Fruit fly (Drosophila melanogaster) whole organism, wandering third instar larva: ENCODE measurements around the gene NPF.

ENCODE experiments used
- Dfd ChIP-seq: fragments of >200 bp; optimal IDR thresholded peaks from 2 replicates; lab custom pipeline; 2017; ENCODE audit warnings: missing biosample characterization, missing genetic modification characterization
- HLH106 ChIP-seq: fragments of 200-800 bp; optimal IDR thresholded peaks from 3 replicates; lab custom pipeline; 2019; ENCODE audit warnings: missing biosample characterization, mild to moderate bottlenecking, missing genetic modification characterization, moderate library complexity
- Hr83 ChIP-seq: fragments of 200-300 bp; sonication (Bioruptor generic); optimal IDR thresholded peaks from 2 replicates; lab custom pipeline; 2016; ENCODE audit warnings: missing biosample characterization, mild to moderate bottlenecking, missing genetic modification characterization, moderate library complexity; ENCODE audit not compliant: poor library complexity, severe bottlenecking
- Myc ChIP-seq: fragments of >200 bp; optimal IDR thresholded peaks from 2 replicates; lab custom pipeline; 2017
- Sp1 ChIP-seq: fragments of 200-800 bp; sonication (Bioruptor generic); optimal IDR thresholded peaks from 3 replicates; lab custom pipeline; 2019; ENCODE audit warnings: missing biosample characterization, mild to moderate bottlenecking, missing genetic modification characterization, moderate library complexity
- br ChIP-seq: fragments of 200-800 bp; sonication (Bioruptor generic); optimal IDR thresholded peaks from 2 replicates; lab custom pipeline; 2016; ENCODE audit warnings: missing biosample characterization, missing genetic modification characterization
- h ChIP-seq: fragments of 200-800 bp; sonication (Bioruptor generic); optimal IDR thresholded peaks from 3 replicates; lab custom pipeline; 2016; ENCODE audit warnings: missing biosample characterization, mild to moderate bottlenecking, missing genetic modification characterization
- jim ChIP-seq: fragments of 175-275, 200-325 bp; sonication (Bioruptor generic); optimal IDR thresholded peaks from 2 replicates; lab custom pipeline; 2016; ENCODE audit warnings: missing biosample characterization, mild to moderate bottlenecking, missing genetic modification characterization
- lola ChIP-seq: fragments of >200 bp; optimal IDR thresholded peaks from 2 replicates; lab custom pipeline; 2017; ENCODE audit warnings: missing biosample characterization, missing genetic modification characterization
- rgr ChIP-seq: fragments of 200-800 bp; sonication (Bioruptor generic); optimal IDR thresholded peaks from 3 replicates; lab custom pipeline; 2016; ENCODE audit warnings: missing biosample characterization, mild to moderate bottlenecking, missing genetic modification characterization
- sv ChIP-seq: fragments of 200-800 bp; sonication (Bioruptor generic); optimal IDR thresholded peaks from 3 replicates; lab custom pipeline; 2016; ENCODE audit warnings: missing biosample characterization, missing genetic modification characterization
- usp ChIP-seq: fragments of >200 bp; optimal IDR thresholded peaks from 2 replicates; lab custom pipeline; 2017; ENCODE audit warnings: missing biosample characterization, missing genetic modification characterization
- woc ChIP-seq: sonication (Bioruptor generic); optimal IDR thresholded peaks from 2 replicates; lab custom pipeline; 2016; ENCODE audit warnings: missing biosample characterization, mild to moderate bottlenecking, missing genetic modification characterization

dm6 chr3R:16594961-16595360 lies 14.1 kb upstream of the NPF start:
- TF ChIP-seq Dfd (no peak), h (no peak), Sp1 (GFP tag; lab: Kevin White, UChicago) (no peak), jim (GFP tag; lab: Kevin White, UChicago) (no peak), sv (no peak), HLH106 (tag; lab: Kevin White, UChicago) (no peak), Myc (lab: Kevin White, UChicago) (no peak), lola (no peak), br (GFP tag; lab: Kevin White, UChicago) (no peak), Hr83 (GFP tag; lab: Kevin White, UChicago) (no peak), rgr (GFP tag; lab: Kevin White, UChicago) (no peak), woc (GFP tag; lab: Kevin White, UChicago) (no peak), usp (GFP tag; lab: Kevin White, UChicago) (no peak)
